Worm (Caenorhabditis elegans): ENCODE data around the gene C44C10.11.

Gene C44C10.11

ce11 chrX:11712230-11712853 lies 2.2 kb upstream of the C44C10.11 start, which contains the start of gene col-180:
TSS of gene col-180 (minus strand) at chrX:11712280.
- no peak for TF ChIP-seq Y95B8A.8 (GFP tag; IDR thresholded peaks at IDR 0.05)
- no peak for TF ChIP-seq F57A8.1 (GFP tag; optimal IDR thresholded peaks at IDR 0.05)
- TF ChIP-seq ceh-100 (GFP tag; IDR thresholded peaks at IDR 0.05) = no peak
- TF ChIP-seq snpc-3.4 (tag; optimal IDR thresholded peaks at IDR 0.05) = no peak
- TF ChIP-seq pbrm-1 (GFP tag; IDR thresholded peaks at IDR 0.05) = no peak
- TF ChIP-seq chd-7 (tag; optimal IDR thresholded peaks at IDR 0.05) = no peak
- TF ChIP-seq atf-7 (tag; optimal IDR thresholded peaks at IDR 0.05) = no peak

DNA sequence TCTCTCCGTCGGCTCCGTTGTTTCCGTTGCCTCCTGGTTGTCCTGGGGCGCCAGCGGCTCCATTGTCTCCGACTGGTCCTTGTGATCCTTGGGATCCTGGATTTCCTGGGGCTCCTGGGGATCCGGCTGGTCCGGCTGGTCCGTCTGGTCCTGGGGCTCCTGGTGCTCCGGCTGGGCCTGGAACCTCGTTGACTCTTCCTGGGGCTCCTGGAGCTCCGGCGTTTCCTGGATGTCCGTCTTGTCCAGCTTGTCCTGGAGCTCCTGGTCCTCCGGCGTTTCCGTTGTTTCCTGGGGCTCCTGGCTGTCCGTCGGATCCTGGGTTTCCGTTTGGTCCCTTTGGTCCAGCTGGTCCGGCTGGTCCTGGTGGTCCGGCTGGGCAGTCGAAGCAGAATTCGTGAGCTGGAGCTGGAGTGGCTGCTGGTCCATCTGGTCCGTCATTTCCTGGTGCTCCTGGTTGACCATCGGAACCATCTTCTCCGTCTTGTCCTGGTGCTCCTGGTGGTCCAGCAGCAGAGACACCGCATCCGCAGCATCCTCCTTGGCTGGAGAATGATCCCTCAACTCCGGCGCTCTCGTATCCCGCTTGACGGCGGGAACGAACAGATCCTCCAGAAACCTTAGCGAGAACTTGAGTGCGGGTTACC lies 1.4 kb upstream of the C44C10.11 start:
- TF ChIP-seq nfyb-1 (GFP tag; IDR thresholded peaks at IDR 0.05) (0 out of 2 replicates have a peak, but pooled peaks have one; percentile 17), ztf-25 (GFP tag; IDR thresholded peaks at IDR 0.05) (0 out of 2 replicates have a peak, but pooled peaks have one; percentile 13), ets-4 (GFP tag; optimal IDR thresholded peaks at IDR 0.05) (no peak), lin-40 (tag; optimal IDR thresholded peaks at IDR 0.05) (no peak), Y79H2A.3 (GFP tag; conservative IDR thresholded peaks at IDR 0.05) (no peak), attf-3 (GFP tag; conservative IDR thresholded peaks at IDR 0.05) (no peak), B0261.1 (tag; optimal IDR thresholded peaks at IDR 0.05) (no peak), Y56A3A.18 (GFP tag; IDR thresholded peaks at IDR 0.05) (no peak), aptf-3 (GFP tag; IDR thresholded peaks at IDR 0.05) (no peak), F22D6.2 (tag; optimal IDR thresholded peaks at IDR 0.05) (no peak), ztf-6 (GFP tag; IDR thresholded peaks at IDR 0.05) (no peak), egrh-3 (GFP tag; IDR thresholded peaks at IDR 0.05) (peak; percentile 95), nhr-90 (tag; optimal IDR thresholded peaks at IDR 0.05) (no peak), lin-35 (GFP tag; optimal IDR thresholded peaks at IDR 0.05) (no peak), K12H6.12 (tag; optimal IDR thresholded peaks at IDR 0.05) (no peak), hlh-12 (tag; optimal IDR thresholded peaks at IDR 0.05) (no peak), hlh-26 (GFP tag; conservative IDR thresholded peaks at IDR 0.05) (no peak), ztf-26 (tag; optimal IDR thresholded peaks at IDR 0.05) (no peak), dpl-1 (GFP tag; optimal IDR thresholded peaks at IDR 0.05) (no peak), sptf-2 (GFP tag; optimal IDR thresholded peaks at IDR 0.05) (no peak), unc-62 (GFP tag; optimal IDR thresholded peaks at IDR 0.05) (no peak), zfh-2 (GFP tag; conservative IDR thresholded peaks at IDR 0.05) (peak; percentile 90), mxl-1 (tag; optimal IDR thresholded peaks at IDR 0.05) (no peak), dpff-1 (tag; optimal IDR thresholded peaks at IDR 0.05) (no peak), F37B4.10 (GFP tag; IDR thresholded peaks at IDR 0.05) (no peak)

DNA sequence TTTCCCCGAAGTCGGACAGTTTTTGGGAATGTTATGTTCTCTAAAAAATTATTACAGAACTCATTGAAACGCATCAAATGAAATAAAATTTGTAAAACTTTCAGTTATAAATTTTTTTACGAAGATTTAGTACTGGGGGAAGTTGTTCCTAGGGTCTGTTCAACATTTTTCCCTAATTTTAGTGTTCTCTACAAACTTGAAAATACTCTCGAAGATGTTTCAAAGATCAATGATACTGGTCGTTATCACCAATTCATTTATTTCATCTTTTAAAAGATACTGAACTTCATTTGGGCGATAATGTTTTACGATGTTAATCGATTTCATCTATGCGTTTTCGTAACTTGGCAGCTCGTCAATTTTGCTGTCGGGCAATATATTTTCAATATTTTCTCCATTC lies 7.9 kb downstream of the C44C10.11 start, which contains the start of gene C44C10.3:
Gene C44C10.3 (plus strand): TSS at position 301 of the 400 bp plus-strand sequence.
- TF ChIP-seq gei-17 (GFP tag; optimal IDR thresholded peaks at IDR 0.05) = no peak
- TF ChIP-seq ccch-3 (GFP tag; optimal IDR thresholded peaks at IDR 0.05) = no peak
- no peak for TF ChIP-seq Y56A3A.18 (GFP tag; IDR thresholded peaks at IDR 0.05)
- TF ChIP-seq B0035.1 (tag; optimal IDR thresholded peaks at IDR 0.05) = no peak
- TF ChIP-seq sea-2 (GFP tag; IDR thresholded peaks at IDR 0.05) = no peak

Data from whole organism, young adult.